Worm (Caenorhabditis elegans): ENCODE data around the gene F34D10.8.

- no peak for TF ChIP-seq ZK337.2 (GFP tag; IDR thresholded peaks at IDR 0.05)
- TF ChIP-seq lin-39 (tag; optimal IDR thresholded peaks at IDR 0.05): no peak
- no peak for TF ChIP-seq fos-1 (tag; optimal IDR thresholded peaks at IDR 0.05)
- no peak for TF ChIP-seq hmg-1.1 (GFP tag; IDR thresholded peaks at IDR 0.05)
- TF ChIP-seq skn-1 (tag; optimal IDR thresholded peaks at IDR 0.05): no peak
- no peak for TF ChIP-seq dmd-6 (GFP tag; IDR thresholded peaks at IDR 0.05)
- no peak for TF ChIP-seq nhr-76 (tag; optimal IDR thresholded peaks at IDR 0.05)
- no peak for TF ChIP-seq nhr-41 (GFP tag; IDR thresholded peaks at IDR 0.05)
- no peak for TF ChIP-seq snpc-4 (tag; optimal IDR thresholded peaks at IDR 0.05)
- no peak for TF ChIP-seq ceh-82 (tag; optimal IDR thresholded peaks at IDR 0.05)
Measured at ce11 chrIII:3735509-3736255, 5.1 kb downstream of the F34D10.8 start.
